Worm (Caenorhabditis elegans): ENCODE measurements around the gene sng-1.

DNA sequence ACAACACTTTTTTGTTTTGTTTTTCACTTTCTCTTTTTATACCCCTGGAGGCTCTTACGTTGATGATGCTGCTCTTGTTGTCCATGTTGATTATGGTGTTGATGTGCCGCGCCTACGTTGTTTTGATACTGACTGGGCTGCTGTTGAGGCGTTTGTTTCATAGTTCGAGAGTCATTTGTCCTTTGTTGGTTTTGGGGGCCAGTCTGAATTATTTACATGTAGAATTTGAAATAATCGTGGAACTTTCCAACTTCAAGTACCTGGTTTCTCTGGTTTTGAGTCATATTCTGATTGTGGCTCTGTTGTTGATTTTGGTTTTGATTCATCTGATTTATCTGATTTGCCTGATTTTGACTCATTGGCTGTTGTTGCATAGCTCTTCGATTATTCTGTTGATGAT is 49.3 kb upstream of the sng-1 start:
- TF ChIP-seq dao-5 (tag; optimal IDR thresholded peaks at IDR 0.05) (no peak), him-1 (tag; optimal IDR thresholded peaks at IDR 0.05) (no peak)
